Fruit fly (Drosophila melanogaster): Measurements from ENCODE around the gene Spase22-23.
A peak's percentile ranks its signal among the peaks of the same experiment; 100 is the strongest.

Gene Spase22-23

dm6 chr3R:24188619-24189018 is 41.2 kb downstream of the Spase22-23 start, which contains the start of gene CG5515 (continued):
- TF ChIP-seq Doc2 (GFP tag; IDR thresholded peaks at IDR 0.05) (peak; percentile 75), Blimp-1 (GFP tag; optimal IDR thresholded peaks at IDR 0.05) (peak; percentile 80), CG32532 (GFP tag; IDR thresholded peaks at IDR 0.05) (peak; percentile 84), wdn (GFP tag; IDR thresholded peaks at IDR 0.05) (peak; percentile 81), YL-1 (GFP tag; optimal IDR thresholded peaks at IDR 0.05) (peak; percentile 6), CG6683 (GFP tag; optimal IDR thresholded peaks at IDR 0.05) (peak; percentile 27), CG11504 (tag; optimal IDR thresholded peaks at IDR 0.05) (no peak), CG11696 (GFP tag; IDR thresholded peaks at IDR 0.05) (peak; percentile 36; the same call in 1 of the 2 replicates), fd64A (GFP tag; optimal IDR thresholded peaks at IDR 0.05) (no peak), Pdp1 (GFP tag; optimal IDR thresholded peaks at IDR 0.05) (peak; percentile 75 to 77), CG8290 (GFP tag; optimal IDR thresholded peaks at IDR 0.05) (no peak), CG8290 (tag; optimal IDR thresholded peaks at IDR 0.05) (no peak), pum (GFP tag; optimal IDR thresholded peaks at IDR 0.05) (peak; percentile 49), seq (GFP tag; IDR thresholded peaks at IDR 0.05) (no peak), psq (GFP tag; optimal IDR thresholded peaks at IDR 0.05) (peak; percentile 26), Dll (GFP tag; IDR thresholded peaks at IDR 0.05; ENCODE audit: partially characterized antibody) (peak; percentile 75), Oaz (GFP tag; IDR thresholded peaks at IDR 0.05) (peak; percentile 83), Taf1 (GFP tag; IDR thresholded peaks at IDR 0.05) (peak; percentile 64; the same call in 1 of the 2 replicates), CG14860 (GFP tag; IDR thresholded peaks at IDR 0.05; ENCODE audit: partially characterized antibody) (peak; percentile 80), wek (GFP tag; optimal IDR thresholded peaks at IDR 0.05) (peak; percentile 99), vnd (GFP tag; IDR thresholded peaks at IDR 0.05; ENCODE audit: partially characterized antibody) (peak; percentile 83), croc (GFP tag; conservative IDR thresholded peaks at IDR 0.05) (peak; percentile 76; the same call in 2 of the 3 replicates), CG3281 (GFP tag; optimal IDR thresholded peaks at IDR 0.05) (peak; percentile 60), CG4404 (GFP tag; IDR thresholded peaks at IDR 0.05) (peak; percentile 76), Xbp1 (GFP tag; optimal IDR thresholded peaks at IDR 0.05) (peak; percentile 90), stc (GFP tag; IDR thresholded peaks at IDR 0.05) (peak; percentile 69), maf-S (GFP tag; optimal IDR thresholded peaks at IDR 0.05) (peak; percentile 65), CG30403 (GFP tag; optimal IDR thresholded peaks at IDR 0.05) (peak; percentile 87), row (GFP tag; IDR thresholded peaks at IDR 0.05) (peak; percentile 93), dati (GFP tag; IDR thresholded peaks at IDR 0.05) (no peak), amos (GFP tag; IDR thresholded peaks at IDR 0.05; ENCODE audit: partially characterized antibody) (peak; percentile 71), Trl (optimal IDR thresholded peaks at IDR 0.05) (no peak), Trl (GFP tag; optimal IDR thresholded peaks at IDR 0.05) (peak; percentile 72), luna (GFP tag; optimal IDR thresholded peaks at IDR 0.05) (no peak), phol (tag; optimal IDR thresholded peaks at IDR 0.05) (peak; percentile 95), Kr (GFP tag; optimal IDR thresholded peaks at IDR 0.05) (no peak), bab2 (GFP tag; optimal IDR thresholded peaks at IDR 0.05) (peak; percentile 79), Mad (GFP tag; optimal IDR thresholded peaks at IDR 0.05) (peak; percentile 81), CG12104 (GFP tag; optimal IDR thresholded peaks at IDR 0.05) (peak; percentile 56), CG8089 (GFP tag; optimal IDR thresholded peaks at IDR 0.05) (peak; percentile 73), CG2120 (GFP tag; optimal IDR thresholded peaks at IDR 0.05) (peak; percentile 91), CG33557 (GFP tag; optimal IDR thresholded peaks at IDR 0.05) (peak; percentile 36), NC2α (GFP tag; optimal IDR thresholded peaks at IDR 0.05) (peak; percentile 49), CG31388 (GFP tag; optimal IDR thresholded peaks at IDR 0.05) (no peak), CG4328 (GFP tag; optimal IDR thresholded peaks at IDR 0.05) (no peak), Ptx1 (GFP tag; IDR thresholded peaks at IDR 0.05) (peak; percentile 88), disco-r (GFP tag; optimal IDR thresholded peaks at IDR 0.05) (peak; percentile 57), CG10321 (GFP tag; IDR thresholded peaks at IDR 0.05) (0 out of 2 replicates have a peak, but pooled peaks have one; percentile 7), tgo (GFP tag; IDR thresholded peaks at IDR 0.05) (peak; percentile 83), sd (tag; optimal IDR thresholded peaks at IDR 0.05) (peak; percentile 50), gce (GFP tag; IDR thresholded peaks at IDR 0.05) (peak; percentile 38; the same call in 1 of the 3 replicates), twi (tag; optimal IDR thresholded peaks at IDR 0.05) (peak; percentile 41)
